Fruit fly (Drosophila melanogaster): ENCODE data around the gene CG31431.

CG31431 gene

dm6 chr3R:21884354-21884753 is 13.9 kb downstream of the CG31431 start, which contains the start of gene fit:
TSS of gene fit (minus strand) at chr3R:21884454.
- TF ChIP-seq CG13204 (GFP tag; optimal IDR thresholded peaks at IDR 0.05) (no peak), CG15710 (tag; optimal IDR thresholded peaks at IDR 0.05) (no peak)

DNA sequence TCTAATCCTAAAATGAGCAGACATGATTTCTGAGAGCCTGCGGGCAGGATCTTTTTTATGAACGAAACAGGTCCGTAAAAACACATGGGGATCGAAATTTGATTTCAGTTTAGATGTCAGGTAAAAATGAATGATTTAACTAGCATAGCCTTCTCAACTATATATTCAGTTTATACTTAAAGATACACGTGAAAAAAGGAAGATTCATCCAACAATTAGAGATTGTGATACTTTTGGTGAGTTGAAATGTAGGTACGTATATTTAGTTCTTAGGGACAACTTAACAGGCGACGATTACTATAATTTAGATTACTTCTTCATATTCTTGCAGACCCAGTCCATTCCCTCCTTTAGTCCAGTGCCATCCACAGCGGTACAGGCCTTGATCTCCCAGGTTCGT is 15.0 kb downstream of the CG31431 start, which contains the start of gene CG17819:
Gene CG17819, minus strand, starts transcription at position 101 of the 400 bp plus-strand sequence.
- no peak for TF ChIP-seq rn (GFP tag; IDR thresholded peaks at IDR 0.05)
- TF ChIP-seq CG12605 (GFP tag; IDR thresholded peaks at IDR 0.05): no peak
- TF ChIP-seq CG34367 (tag; optimal IDR thresholded peaks at IDR 0.05): no peak
- TF ChIP-seq CG9948 (tag; optimal IDR thresholded peaks at IDR 0.05): no peak
- no peak for TF ChIP-seq Snoo (tag; optimal IDR thresholded peaks at IDR 0.05)

DNA sequence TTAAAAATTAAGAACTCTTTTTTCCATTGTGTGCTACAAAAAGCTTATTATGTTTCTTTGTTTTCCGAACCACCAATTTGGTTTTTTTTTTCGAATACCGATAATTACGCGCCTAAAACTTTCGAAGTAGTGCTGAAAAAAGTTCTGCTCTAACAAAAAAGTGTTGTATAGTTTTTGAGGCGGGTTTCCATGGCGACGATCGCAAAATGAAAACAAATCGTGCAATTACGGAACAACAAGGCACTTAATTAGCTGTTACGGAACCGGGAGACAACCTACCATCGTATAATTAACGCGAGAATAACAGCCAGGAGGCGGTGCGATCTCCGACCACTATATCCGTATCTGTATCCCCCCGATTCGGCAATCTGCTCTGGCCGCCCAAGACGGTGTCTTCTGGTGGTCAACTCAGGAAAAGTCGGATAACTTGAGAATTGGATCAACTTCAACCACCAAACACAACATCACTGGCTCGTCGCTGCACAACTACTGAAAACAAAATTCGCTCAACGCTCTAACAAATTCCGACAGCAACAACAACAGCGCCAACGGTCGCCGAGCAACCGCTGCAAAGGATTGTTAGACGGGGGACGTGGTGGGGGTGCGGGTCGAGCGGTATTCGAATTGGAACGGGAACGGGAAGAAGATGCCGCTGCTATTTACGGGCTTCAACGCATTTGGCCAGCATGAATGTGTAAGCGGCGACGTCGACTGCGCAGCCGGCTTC is 16.5 kb downstream of the CG31431 start, which contains the start of the genes CG6678 and dnd:
Gene CG6678, plus strand, starts transcription at position 169 of the 727 bp plus-strand sequence.
Gene dnd, minus strand, starts transcription at position 495 of the 727 bp plus-strand sequence.
- TF ChIP-seq rn (GFP tag; IDR thresholded peaks at IDR 0.05) (no peak), CG13204 (GFP tag; optimal IDR thresholded peaks at IDR 0.05) (peak; percentile 72), CG4496 (GFP tag; IDR thresholded peaks at IDR 0.05) (0 out of 3 replicates have a peak, but pooled peaks have one; percentile 30)

DNA sequence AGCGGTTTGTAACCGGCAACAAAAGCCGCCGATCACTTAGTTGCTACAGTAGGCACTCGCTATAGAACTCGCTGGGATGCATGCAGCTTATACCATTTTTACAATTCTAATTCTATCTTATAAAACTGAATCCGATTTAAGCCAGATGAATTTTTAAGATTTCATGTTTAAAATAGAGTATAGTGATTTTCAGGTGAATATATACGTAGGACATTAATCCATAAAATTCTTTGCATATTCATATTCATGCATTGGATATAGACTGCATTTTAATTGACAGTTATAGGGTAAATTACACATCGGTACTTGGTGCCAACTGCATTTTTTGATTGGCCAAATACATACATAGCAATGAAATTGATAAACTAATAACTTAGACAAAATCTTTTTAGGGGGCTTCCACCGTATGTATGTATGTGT is 17.1 kb downstream of the CG31431 start:
- peak; percentile 46 for TF ChIP-seq CG15710 (tag; optimal IDR thresholded peaks at IDR 0.05)
- TF ChIP-seq CG9948 (tag; optimal IDR thresholded peaks at IDR 0.05): peak; percentile 13
- no peak for TF ChIP-seq Snoo (tag; optimal IDR thresholded peaks at IDR 0.05)
- peak; percentile 44 for TF ChIP-seq CG17806 (tag; optimal IDR thresholded peaks at IDR 0.05)
- peak; percentile 17; the same call in 1 of the 3 replicates for TF ChIP-seq fd96Ca (GFP tag; IDR thresholded peaks at IDR 0.05)
- TF ChIP-seq Ets98B (GFP tag; IDR thresholded peaks at IDR 0.05): peak; percentile 51; the same call in 1 of the 2 replicates
- peak; percentile 62 for TF ChIP-seq CG8159 (tag; optimal IDR thresholded peaks at IDR 0.05)
- no peak for TF ChIP-seq CG13204 (GFP tag; optimal IDR thresholded peaks at IDR 0.05)
- TF ChIP-seq CG34367 (tag; optimal IDR thresholded peaks at IDR 0.05): no peak
- TF ChIP-seq CG8301 (tag; optimal IDR thresholded peaks at IDR 0.05): peak; percentile 49
- 0 out of 2 replicates have a peak, but pooled peaks have one; percentile 28 for TF ChIP-seq CG32121 (GFP tag; IDR thresholded peaks at IDR 0.05)
- TF ChIP-seq CG4496 (GFP tag; IDR thresholded peaks at IDR 0.05): peak; percentile 61

DNA sequence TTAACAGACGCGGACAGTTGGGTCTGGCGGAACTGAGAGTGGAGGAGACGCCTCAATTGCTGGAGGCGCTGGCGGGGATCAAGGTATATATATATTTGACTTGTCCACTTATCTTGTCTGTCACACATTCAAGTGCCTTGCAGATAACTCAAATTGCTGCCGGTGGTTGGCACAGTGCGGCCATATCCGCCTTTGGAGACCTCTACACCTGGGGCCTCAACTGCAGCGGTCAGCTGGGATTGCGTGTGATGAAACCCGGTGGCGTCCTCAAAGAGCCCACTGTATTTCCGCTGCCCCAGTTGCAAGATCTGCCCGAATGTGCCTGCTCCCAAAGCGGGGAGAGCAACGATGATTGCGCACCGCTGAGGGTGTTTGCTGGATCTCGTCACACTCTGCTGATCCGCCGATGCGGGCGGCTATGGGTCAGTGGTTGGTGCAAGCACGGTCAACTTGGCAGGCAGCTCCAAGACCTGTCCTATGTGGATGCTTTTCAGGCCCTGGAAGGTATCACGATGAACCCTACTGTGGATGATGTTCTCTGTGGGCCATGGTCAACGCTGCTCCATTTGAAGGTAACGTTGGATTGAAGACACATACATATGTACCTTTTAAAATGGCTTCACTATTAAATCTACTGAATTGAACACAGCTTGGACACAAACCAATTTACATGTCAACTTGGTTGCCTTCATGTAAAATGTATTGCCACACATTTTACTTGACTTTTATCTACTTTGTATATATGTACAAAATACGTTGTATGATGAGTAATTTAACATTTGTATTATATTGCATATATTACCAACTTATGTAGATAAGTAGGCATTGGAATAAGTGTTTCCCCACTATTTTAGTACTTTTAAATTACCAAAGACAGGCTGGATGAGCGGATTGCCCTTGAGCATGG is 18.5 kb downstream of the CG31431 start, which contains the start of gene CG43844:
Gene CG43844, plus strand, starts transcription at position 844 of the 907 bp plus-strand sequence.
- TF ChIP-seq rn (GFP tag; IDR thresholded peaks at IDR 0.05) (no peak), CG8159 (tag; optimal IDR thresholded peaks at IDR 0.05) (no peak), CG34367 (tag; optimal IDR thresholded peaks at IDR 0.05) (no peak), CG15710 (tag; optimal IDR thresholded peaks at IDR 0.05) (no peak), Pif1B (GFP tag; optimal IDR thresholded peaks at IDR 0.05) (no peak)

- TF ChIP-seq CG12605 (GFP tag; IDR thresholded peaks at IDR 0.05) (no peak), CG17806 (tag; optimal IDR thresholded peaks at IDR 0.05) (no peak), EcR (GFP tag; optimal IDR thresholded peaks at IDR 0.05) (peak; percentile 96), rn (GFP tag; IDR thresholded peaks at IDR 0.05) (no peak), CG4496 (GFP tag; IDR thresholded peaks at IDR 0.05) (no peak), CG8301 (tag; optimal IDR thresholded peaks at IDR 0.05) (no peak), Pif1B (GFP tag; optimal IDR thresholded peaks at IDR 0.05) (no peak), CG13204 (GFP tag; optimal IDR thresholded peaks at IDR 0.05) (peak; percentile 0), CG32121 (GFP tag; IDR thresholded peaks at IDR 0.05) (no peak)
These were observed 19.5 kb downstream of the CG31431 start for dm6 chr3R:21889945-21890344.

DNA sequence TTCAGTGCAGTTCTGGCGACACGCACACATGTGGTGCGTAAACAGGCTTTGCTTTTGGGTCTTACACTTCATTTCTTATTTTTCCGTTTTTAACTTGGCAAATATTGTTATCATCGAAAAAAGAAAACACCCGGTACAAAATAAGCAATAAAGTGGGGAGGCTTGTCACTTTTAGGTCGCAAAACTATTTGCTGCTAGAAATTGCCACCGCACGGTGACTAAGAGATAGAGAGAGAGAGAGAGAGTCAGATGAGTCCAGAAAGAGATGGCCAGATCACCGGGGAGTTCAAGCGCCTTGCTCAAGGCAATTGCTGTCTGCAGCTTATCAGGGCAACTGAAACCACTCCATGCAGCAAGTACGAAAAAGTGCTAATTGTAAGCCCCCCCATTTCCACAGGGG is 20.3 kb downstream of the CG31431 start:
- TF ChIP-seq CG34367 (tag; optimal IDR thresholded peaks at IDR 0.05): no peak
- TF ChIP-seq EcR (GFP tag; optimal IDR thresholded peaks at IDR 0.05): peak; percentile 89
- no peak for TF ChIP-seq Pif1A (GFP tag; optimal IDR thresholded peaks at IDR 0.05)
- TF ChIP-seq CG14655 (GFP tag; optimal IDR thresholded peaks at IDR 0.05): peak; percentile 32
- no peak; the same call in 2 of the 3 replicates for TF ChIP-seq CG4496 (GFP tag; IDR thresholded peaks at IDR 0.05)
- 0 out of 2 replicates have a peak, but pooled peaks have one; percentile 16 for TF ChIP-seq rn (GFP tag; IDR thresholded peaks at IDR 0.05)

dm6 chr3R:21892450-21892849 is 22.0 kb downstream of the CG31431 start:
- TF ChIP-seq Snoo (tag; optimal IDR thresholded peaks at IDR 0.05) (no peak), CG13204 (GFP tag; optimal IDR thresholded peaks at IDR 0.05) (peak; percentile 51), CG14655 (GFP tag; optimal IDR thresholded peaks at IDR 0.05) (no peak), CG8301 (tag; optimal IDR thresholded peaks at IDR 0.05) (no peak), D1 (tag; optimal IDR thresholded peaks at IDR 0.05) (no peak), gl (tag; optimal IDR thresholded peaks at IDR 0.05) (peak; percentile 8), CG4496 (GFP tag; IDR thresholded peaks at IDR 0.05) (peak; percentile 40; the same call in 1 of the 3 replicates), CG12605 (GFP tag; IDR thresholded peaks at IDR 0.05) (no peak), fd96Ca (GFP tag; IDR thresholded peaks at IDR 0.05) (no peak), Pif1B (GFP tag; optimal IDR thresholded peaks at IDR 0.05) (peak; percentile 11), EcR (GFP tag; optimal IDR thresholded peaks at IDR 0.05) (no peak), Pif1A (GFP tag; optimal IDR thresholded peaks at IDR 0.05) (no peak), CG34367 (tag; optimal IDR thresholded peaks at IDR 0.05) (no peak), CG15710 (tag; optimal IDR thresholded peaks at IDR 0.05) (peak; percentile 2), CG8159 (tag; optimal IDR thresholded peaks at IDR 0.05) (no peak), Ets98B (GFP tag; IDR thresholded peaks at IDR 0.05) (no peak), CG17806 (tag; optimal IDR thresholded peaks at IDR 0.05) (no peak), CG9948 (tag; optimal IDR thresholded peaks at IDR 0.05) (no peak), CG32121 (GFP tag; IDR thresholded peaks at IDR 0.05) (no peak), rn (GFP tag; IDR thresholded peaks at IDR 0.05) (no peak), CG10348 (GFP tag; IDR thresholded peaks at IDR 0.05) (no peak)
